Worm (Caenorhabditis elegans) whole organism, young adult: ENCODE data around the gene col-90.

Source experiments
- B0019.2 ChIP-seq: fragments of 200-800 bp; sonication (Bioruptor generic); conservative IDR thresholded peaks from 2 replicates; pipeline ENCODE4 v1.3.6; 2022; ENCODE audit warnings: missing genetic modification reagents, missing genetic modification characterization, missing compliant biosample characterization
- B0261.1 ChIP-seq: sonication (generic microtip); optimal IDR thresholded peaks from 2 replicates; lab custom pipeline; 2016; ENCODE audit warnings: mild to moderate bottlenecking, missing genetic modification characterization, moderate library complexity, missing compliant biosample characterization
- B0336.3 ChIP-seq: fragments of 200-800 bp; sonication (Bioruptor generic); IDR thresholded peaks from 2 replicates; pipeline ENCODE4 v1.3.6; 2022; ENCODE audit warnings: missing genetic modification characterization, missing compliant biosample characterization
- F23B12.7 ChIP-seq: sonication (generic microtip); optimal IDR thresholded peaks from 2 replicates; lab custom pipeline; 2017; ENCODE audit warnings: missing genetic modification characterization, mild to moderate bottlenecking, missing compliant biosample characterization, antibody characterized with exemption, moderate library complexity; ENCODE audit not compliant: insufficient read depth
- F39B2.1 ChIP-seq: fragments of 200-800 bp; sonication (Bioruptor generic); IDR thresholded peaks from 2 replicates; pipeline ENCODE4 v1.3.6; 2022; ENCODE audit warnings: missing genetic modification reagents, missing genetic modification characterization, missing compliant biosample characterization
- F52B5.7 ChIP-seq: sonication (generic microtip); optimal IDR thresholded peaks from 2 replicates; lab custom pipeline; 2016; ENCODE audit warnings: mild to moderate bottlenecking, missing genetic modification characterization, missing compliant biosample characterization
- Y56A3A.18 ChIP-seq: fragments of 200-800 bp; sonication (Bioruptor generic); IDR thresholded peaks from 2 replicates; pipeline ENCODE4 v1.3.6; 2022; ENCODE audit warnings: missing genetic modification reagents, missing genetic modification characterization, missing compliant biosample characterization
- attf-3 ChIP-seq: fragments of 200-800 bp; sonication (Bioruptor generic); conservative IDR thresholded peaks from 2 replicates; pipeline ENCODE4 v1.3.6; 2022; ENCODE audit warnings: missing genetic modification reagents, missing genetic modification characterization, missing compliant biosample characterization
- attf-5 ChIP-seq: fragments of 200-800 bp; sonication (Bioruptor generic); optimal IDR thresholded peaks from 2 replicates; lab custom pipeline; 2018; ENCODE audit warnings: mild to moderate bottlenecking, missing genetic modification characterization, missing compliant biosample characterization
- attf-6 ChIP-seq: fragments of 200-800 bp; sonication (Bioruptor generic); IDR thresholded peaks from 2 replicates; pipeline ENCODE4 v1.3.6; 2022; ENCODE audit warnings: missing genetic modification reagents, missing genetic modification characterization, missing compliant biosample characterization
- cebp-1 ChIP-seq, 2 experiments: fragments of 200-800 bp in 1 of 2; sonication (Bioruptor generic) in 1 of 2; sonication (generic microtip) in 1 of 2; IDR thresholded peaks in 1 of 2; optimal IDR thresholded peaks in 1 of 2; 2 replicates each; pipeline versions ENCODE4 v1.3.6 to Lab custom; 2017 to 2022; ENCODE audit warnings: missing compliant biosample characterization in 2 of 2, missing genetic modification characterization in 2 of 2, mild to moderate bottlenecking in 1 of 2, missing genetic modification reagents in 1 of 2, moderate library complexity in 1 of 2
- ceh-100 ChIP-seq: fragments of 200-800 bp; sonication (Bioruptor generic); IDR thresholded peaks from 2 replicates; pipeline ENCODE4 v1.3.6; 2022; ENCODE audit warnings: missing genetic modification reagents, missing genetic modification characterization, missing compliant biosample characterization
- ceh-58 ChIP-seq: fragments of 200-800 bp; sonication (Bioruptor generic); IDR thresholded peaks from 2 replicates; pipeline ENCODE4 v1.3.6; 2022; ENCODE audit warnings: missing genetic modification characterization, missing compliant biosample characterization
- ceh-91 ChIP-seq: fragments of 200-800 bp; sonication (Bioruptor generic); IDR thresholded peaks from 2 replicates; pipeline ENCODE4 v1.3.6; 2022; ENCODE audit warnings: missing genetic modification reagents, missing genetic modification characterization, missing compliant biosample characterization
- chd-7 ChIP-seq: sonication (generic microtip); optimal IDR thresholded peaks from 2 replicates; lab custom pipeline; 2016; ENCODE audit warnings: mild to moderate bottlenecking, missing genetic modification characterization, moderate library complexity, missing compliant biosample characterization
- dpl-1 ChIP-seq: fragments of 150-350 bp; optimal IDR thresholded peaks from 2 replicates; lab custom pipeline; 2014; ENCODE audit warnings: missing biosample characterization, missing genetic modification reagents, missing genetic modification characterization
- efl-1 ChIP-seq: fragments of 150-350 bp; optimal IDR thresholded peaks from 2 replicates; lab custom pipeline; 2014; ENCODE audit warnings: missing biosample characterization, missing genetic modification reagents, missing genetic modification characterization
- egl-44 ChIP-seq: fragments of 200-800 bp; sonication (Bioruptor generic); IDR thresholded peaks from 2 replicates; pipeline ENCODE4 v1.3.6; 2022; ENCODE audit warnings: missing genetic modification reagents, missing genetic modification characterization, missing compliant biosample characterization
- egrh-3 ChIP-seq: fragments of 200-800 bp; sonication (Bioruptor generic); IDR thresholded peaks from 2 replicates; pipeline ENCODE4 v1.3.6; 2022; ENCODE audit warnings: missing genetic modification reagents, missing genetic modification characterization, missing compliant biosample characterization
- ets-4 ChIP-seq: fragments of 200-800 bp; sonication (Bioruptor generic); optimal IDR thresholded peaks from 2 replicates; lab custom pipeline; 2018; ENCODE audit warnings: mild to moderate bottlenecking, missing genetic modification characterization, missing compliant biosample characterization
- gei-17 ChIP-seq: fragments of 200-800 bp; sonication (Bioruptor generic); optimal IDR thresholded peaks from 2 replicates; lab custom pipeline; 2018; ENCODE audit warnings: mild to moderate bottlenecking, missing genetic modification characterization, missing compliant biosample characterization
- him-1 ChIP-seq: sonication (generic microtip); optimal IDR thresholded peaks from 2 replicates; lab custom pipeline; 2016; ENCODE audit warnings: missing genotype, missing genetic modification reagents, missing genetic modification characterization, missing compliant biosample characterization
- hrde-1 ChIP-seq: sonication (generic microtip); optimal IDR thresholded peaks from 2 replicates; lab custom pipeline; 2016; ENCODE audit warnings: missing genetic modification characterization, mild to moderate bottlenecking, missing compliant biosample characterization, moderate library complexity, missing genotype, missing genetic modification reagents, borderline replicate concordance
- lin-35 ChIP-seq, 3 experiments: fragments of 150-350 bp in 2 of 3; sonication (generic microtip) in 1 of 3; optimal IDR thresholded peaks; 2 replicates each; lab custom pipeline; 2014 to 2018; ENCODE audit warnings: missing biosample characterization in 3 of 3, missing genetic modification characterization in 3 of 3, missing genetic modification reagents in 3 of 3
- lin-54 ChIP-seq: fragments of 200-800 bp; sonication (Bioruptor generic); optimal IDR thresholded peaks from 2 replicates; lab custom pipeline; 2018; ENCODE audit warnings: mild to moderate bottlenecking, missing genetic modification characterization, missing compliant biosample characterization
- lir-1 ChIP-seq: fragments of 200-800 bp; sonication (Bioruptor generic); conservative IDR thresholded peaks from 2 replicates; pipeline ENCODE4 v1.3.6; 2022; ENCODE audit warnings: missing genetic modification reagents, missing genetic modification characterization, missing compliant biosample characterization
- lsl-1 ChIP-seq: fragments of 200-800 bp; sonication (Bioruptor generic); optimal IDR thresholded peaks from 2 replicates; lab custom pipeline; 2018; ENCODE audit warnings: mild to moderate bottlenecking, missing genetic modification characterization, moderate library complexity, missing compliant biosample characterization
- madf-6 ChIP-seq: fragments of 200-800 bp; sonication (Bioruptor generic); IDR thresholded peaks from 2 replicates; pipeline ENCODE4 v1.3.6; 2022; ENCODE audit warnings: missing genetic modification reagents, missing genetic modification characterization, missing compliant biosample characterization
- mcd-1 ChIP-seq: fragments of 200-800 bp; sonication (Bioruptor generic); IDR thresholded peaks from 2 replicates; pipeline ENCODE4 v1.3.6; 2022; ENCODE audit warnings: missing genetic modification reagents, missing genetic modification characterization, missing compliant biosample characterization
- mxl-1 ChIP-seq: sonication (generic microtip); optimal IDR thresholded peaks from 2 replicates; lab custom pipeline; 2016; ENCODE audit warnings: missing genetic modification characterization, missing compliant biosample characterization
- nhr-179 ChIP-seq: sonication (generic microtip); optimal IDR thresholded peaks from 2 replicates; lab custom pipeline; 2016; ENCODE audit warnings: mild to moderate bottlenecking, missing genetic modification characterization, missing compliant biosample characterization
- nhr-90 ChIP-seq: sonication (generic microtip); optimal IDR thresholded peaks from 2 replicates; lab custom pipeline; 2016; ENCODE audit warnings: missing genotype, mild to moderate bottlenecking, missing genetic modification characterization, missing compliant biosample characterization
- repo-1 ChIP-seq: sonication (generic microtip); optimal IDR thresholded peaks from 2 replicates; lab custom pipeline; 2017; ENCODE audit warnings: mild to moderate bottlenecking, missing genetic modification characterization, missing compliant biosample characterization
- tbp1 ChIP-seq: fragments of 200-800 bp; sonication (Bioruptor generic); optimal IDR thresholded peaks from 2 replicates; lab custom pipeline; 2018; ENCODE audit warnings: mild to moderate bottlenecking, missing genetic modification characterization, missing compliant biosample characterization
- ztf-28 ChIP-seq: fragments of 200-800 bp; sonication (Bioruptor generic); IDR thresholded peaks from 2 replicates; pipeline ENCODE4 v1.3.6; 2022; ENCODE audit warnings: missing genetic modification reagents, missing genetic modification characterization, missing compliant biosample characterization

Gene col-90

DNA sequence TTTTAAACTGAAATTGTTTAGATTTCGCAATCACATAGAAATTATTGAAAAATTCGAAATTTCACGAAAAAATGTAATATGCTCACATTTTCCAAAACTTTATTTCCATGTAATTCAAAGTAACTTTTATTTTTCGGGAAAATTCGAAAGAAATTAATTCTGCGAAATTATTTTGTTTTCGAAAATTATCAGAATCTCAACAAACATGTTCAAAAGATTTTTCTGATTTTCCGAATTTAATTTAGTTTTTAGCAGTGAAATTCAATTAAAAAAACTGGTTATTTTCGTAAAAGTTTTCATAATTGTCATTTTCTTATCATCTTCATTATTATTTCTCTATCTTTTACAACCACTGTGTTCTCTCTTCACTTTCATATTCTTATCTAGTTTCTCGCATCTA is 15.4 kb upstream of the col-90 start, which contains the start of gene ran-2:
TSS of gene ran-2 (plus strand) at position 301 of the 400 bp plus-strand sequence.
- TF ChIP-seq cebp-1 (GFP tag; IDR thresholded peaks at IDR 0.05; lab: Robert Waterston, UW): no peak
- peak; percentile 85 for TF ChIP-seq cebp-1 (tag; optimal IDR thresholded peaks at IDR 0.05; lab: Kevin White, UChicago)
- TF ChIP-seq mcd-1: no peak
- TF ChIP-seq, all 124 proteins: peak for 1

DNA sequence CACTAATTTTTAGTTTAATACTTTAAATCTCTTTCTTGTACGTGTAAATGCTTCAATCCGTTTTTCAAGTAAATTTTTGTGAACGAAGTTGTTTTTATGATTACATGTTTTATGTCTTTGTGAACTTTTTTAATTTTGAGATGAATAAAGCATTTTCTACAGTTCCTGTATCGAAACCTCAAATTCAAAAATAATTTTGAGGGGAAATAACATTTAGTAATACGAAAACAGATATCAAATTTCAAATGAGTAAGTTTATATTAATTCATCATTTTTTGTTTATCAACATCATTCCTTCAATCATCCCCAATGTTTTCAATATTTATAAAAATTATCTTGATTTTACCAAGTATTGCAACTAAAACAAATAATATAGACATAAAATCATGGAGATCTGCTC is 11.1 kb upstream of the col-90 start, which contains the start of gene C29E4.10:
TSS of gene C29E4.10 (plus strand) at position 301 of the 400 bp plus-strand sequence.
- no peak for TF ChIP-seq chd-7 (tag; lab: Kevin White, UChicago)
- no peak for TF ChIP-seq repo-1 (tag; lab: Kevin White, UChicago)
- no peak for TF ChIP-seq ceh-91 (GFP tag; lab: Robert Waterston, UW)
- no peak for TF ChIP-seq ceh-100 (GFP tag; lab: Robert Waterston, UW)
- TF ChIP-seq, all 124 proteins: peak for 0

DNA sequence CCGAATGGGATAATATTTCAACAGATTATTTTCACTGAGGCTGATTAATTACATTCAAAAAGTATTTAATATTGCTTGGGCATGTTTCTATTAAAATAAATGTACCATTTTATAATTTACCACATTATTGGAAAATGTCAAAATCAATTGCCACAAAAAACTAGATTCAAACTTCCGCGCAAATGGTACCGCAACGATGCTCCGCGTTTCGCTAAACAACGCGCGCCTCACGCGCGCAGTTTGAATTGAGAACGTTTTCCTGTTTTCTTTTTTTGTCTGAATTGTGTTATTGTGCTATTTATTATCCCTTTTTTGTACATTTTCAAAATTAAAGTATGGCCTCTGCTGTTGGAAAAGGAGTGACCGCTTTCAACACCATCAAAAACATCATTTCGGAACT is 7.8 kb upstream of the col-90 start, which contains the start of gene C29E4.12:
TSS of gene C29E4.12 (plus strand) at position 333 of the 400 bp plus-strand sequence.
- TF ChIP-seq gei-17: no peak
- TF ChIP-seq ztf-28 (GFP tag; lab: Robert Waterston, UW): no peak
- TF ChIP-seq egrh-3 (GFP tag; lab: Robert Waterston, UW): no peak
- peak; percentile 58 for TF ChIP-seq mcd-1
- TF ChIP-seq tbp1 (GFP tag; lab: Kevin White, UChicago): no peak
- no peak for TF ChIP-seq F52B5.7 (tag; lab: Kevin White, UChicago)
- peak; percentile 5 for TF ChIP-seq lsl-1
- TF ChIP-seq attf-5 (GFP tag; lab: Kevin White, UChicago): peak; percentile 74
- peak in 1 of 3 experiments; percentile 90 for TF ChIP-seq lin-35 (GFP tag; optimal IDR thresholded peaks at IDR 0.05; lab: Kevin White, UChicago)
- TF ChIP-seq B0019.2 (GFP tag; lab: Robert Waterston, UW): no peak
- no peak for TF ChIP-seq B0261.1 (tag; lab: Kevin White, UChicago)
- TF ChIP-seq B0336.3 (GFP tag; lab: Robert Waterston, UW): no peak
- TF ChIP-seq lin-54: peak; percentile 94
- TF ChIP-seq efl-1 (GFP tag; lab: Kevin White, UChicago): peak; percentile 78
- no peak for TF ChIP-seq attf-6 (GFP tag; lab: Robert Waterston, UW)
- TF ChIP-seq hrde-1 (tag; lab: Kevin White, UChicago): no peak
- peak; percentile 65 for TF ChIP-seq dpl-1 (GFP tag; lab: Kevin White, UChicago)
- TF ChIP-seq attf-3 (GFP tag; lab: Robert Waterston, UW): peak; percentile 99
- peak; percentile 12 for TF ChIP-seq F23B12.7 (tag; lab: Kevin White, UChicago)

DNA sequence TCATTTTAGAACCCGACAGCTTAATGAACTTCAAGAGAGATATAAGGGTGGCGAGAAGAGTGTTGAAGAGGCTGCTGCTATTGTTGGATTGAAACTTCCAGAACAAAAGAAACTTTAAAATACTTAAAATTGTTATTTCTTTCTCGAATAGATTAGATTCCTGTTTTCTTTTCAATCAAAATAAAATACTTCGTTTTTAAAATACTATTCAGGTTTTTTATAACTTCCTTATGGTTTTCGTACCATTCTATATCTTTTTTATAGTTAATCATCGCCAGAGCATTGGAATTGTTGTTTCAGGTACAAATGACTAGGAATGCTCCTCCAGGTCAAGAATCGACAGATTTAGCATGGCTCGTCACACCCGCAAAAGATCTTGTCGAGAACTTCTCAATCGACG is 7.2 kb upstream of the col-90 start, which contains the start of gene kle-2:
TSS of gene kle-2 (plus strand) at position 301 of the 400 bp plus-strand sequence.
- TF ChIP-seq ceh-58 (GFP tag; lab: Robert Waterston, UW) (no peak), nhr-179 (tag; lab: Kevin White, UChicago) (no peak), ets-4 (GFP tag; lab: Kevin White, UChicago) (no peak), B0336.3 (GFP tag; lab: Robert Waterston, UW) (no peak), madf-6 (GFP tag; lab: Robert Waterston, UW) (no peak; the same call in 1 of the 2 replicates), lsl-1 (no peak), F39B2.1 (GFP tag; lab: Robert Waterston, UW) (no peak), him-1 (no peak), lir-1 (GFP tag; lab: Robert Waterston, UW) (no peak), nhr-90 (tag; lab: Kevin White, UChicago) (no peak), mxl-1 (tag; lab: Kevin White, UChicago) (no peak), tbp1 (GFP tag; lab: Kevin White, UChicago) (no peak), egl-44 (GFP tag; lab: Robert Waterston, UW) (no peak), Y56A3A.18 (GFP tag; lab: Robert Waterston, UW) (no peak)
